Fruit fly (Drosophila melanogaster) whole organism, embryonic: ENCODE results near the gene CBP.
A peak's percentile ranks its signal among the peaks of the same experiment; 100 is the strongest.

ENCODE experiments used
- Abd-B ChIP-seq: fragments of 200-800 bp; sonication (Bioruptor generic); optimal IDR thresholded peaks from 2 replicates; lab custom pipeline; 2018; ENCODE audit warnings: missing biosample characterization, mild to moderate bottlenecking, missing genetic modification characterization, moderate library complexity
- Atf-2 ChIP-seq: fragments of 200-800 bp; sonication (Bioruptor generic); optimal IDR thresholded peaks from 2 replicates; lab custom pipeline; 2016; ENCODE audit warnings: missing biosample characterization, missing genetic modification characterization
- Blimp-1 ChIP-seq: fragments of 200-800 bp; sonication (Bioruptor generic); optimal IDR thresholded peaks from 3 replicates; lab custom pipeline; 2018; ENCODE audit warnings: missing biosample characterization, missing genetic modification characterization, mild to moderate bottlenecking, moderate library complexity, missing genetic modification reagents
- CG10462 ChIP-seq: fragments of 200-800 bp; sonication (Bioruptor generic); optimal IDR thresholded peaks from 2 replicates; lab custom pipeline; 2016; ENCODE audit warnings: missing biosample characterization, missing genetic modification characterization
- CG11695 ChIP-seq: fragments of 200-800 bp; sonication (Bioruptor generic); IDR thresholded peaks from 3 replicates; pipeline ENCODE4 v1.3.6; 2022; ENCODE audit warnings: missing biosample characterization, missing genetic modification characterization
- CG13624 ChIP-seq: fragments of 200-800 bp; sonication (Bioruptor generic); optimal IDR thresholded peaks from 2 replicates; lab custom pipeline; 2016; ENCODE audit warnings: missing biosample characterization, missing genetic modification characterization
- CG1603 ChIP-seq: fragments of 200-800 bp; sonication (Bioruptor generic); optimal IDR thresholded peaks from 2 replicates; lab custom pipeline; 2019; ENCODE audit warnings: missing biosample characterization, mild to moderate bottlenecking, missing genetic modification characterization, moderate library complexity
- CG2116 ChIP-seq: fragments of 200-800 bp; sonication (Bioruptor generic); optimal IDR thresholded peaks from 3 replicates; lab custom pipeline; 2018; ENCODE audit warnings: missing biosample characterization, mild to moderate bottlenecking, missing genetic modification characterization
- CG31224 ChIP-seq: fragments of 200-800 bp; sonication (Bioruptor generic); IDR thresholded peaks from 2 replicates; pipeline ENCODE4 v1.3.6; 2022; ENCODE audit warnings: missing biosample characterization, missing genetic modification characterization
- CG31388 ChIP-seq: fragments of 200-800 bp; sonication (Bioruptor generic); optimal IDR thresholded peaks from 2 replicates; lab custom pipeline; 2016; ENCODE audit warnings: missing biosample characterization, missing genetic modification characterization
- CG31441 ChIP-seq: fragments of 200-800 bp; sonication (Bioruptor generic); IDR thresholded peaks from 2 replicates; pipeline ENCODE4 v1.3.6; 2022; ENCODE audit warnings: missing biosample characterization, missing genetic modification characterization
- CG3838 ChIP-seq: fragments of 200-800 bp; sonication (Bioruptor generic); optimal IDR thresholded peaks from 3 replicates; lab custom pipeline; 2016; ENCODE audit warnings: missing biosample characterization, missing genetic modification characterization
- CG4854 ChIP-seq: fragments of 200-800 bp; sonication (Bioruptor generic); optimal IDR thresholded peaks from 2 replicates; lab custom pipeline; 2016; ENCODE audit warnings: missing biosample characterization, missing genetic modification characterization, inconsistent platforms
- CG6272 ChIP-seq: fragments of 200-800 bp; sonication (Bioruptor generic); IDR thresholded peaks from 2 replicates; pipeline ENCODE4 v1.3.6; 2022; ENCODE audit warnings: missing biosample characterization, missing genetic modification characterization
- CG6791 ChIP-seq: fragments of 200-800 bp; sonication (Bioruptor generic); IDR thresholded peaks from 3 replicates; pipeline ENCODE4 v1.3.6; 2022; ENCODE audit warnings: missing biosample characterization, missing genetic modification characterization; ENCODE audit not compliant: partially characterized antibody
- CG6854 ChIP-seq: fragments of 200-800 bp; sonication (Bioruptor generic); optimal IDR thresholded peaks from 3 replicates; lab custom pipeline; 2017; ENCODE audit warnings: missing biosample characterization, mild to moderate bottlenecking, missing genetic modification characterization
- CG7987 ChIP-seq: fragments of 200-800 bp; sonication (Bioruptor generic); optimal IDR thresholded peaks from 2 replicates; lab custom pipeline; 2018; ENCODE audit warnings: missing biosample characterization, mild to moderate bottlenecking, missing genetic modification characterization, moderate library complexity
- CG8290 ChIP-seq, 3 experiments: fragments of 200-800 bp; sonication (Bioruptor generic); optimal IDR thresholded peaks; 2 replicates each; lab custom pipeline; 2016 to 2019; ENCODE audit warnings: missing biosample characterization in 3 of 3, missing genetic modification characterization in 3 of 3, mild to moderate bottlenecking in 2 of 3, moderate library complexity in 1 of 3
- CG9437 ChIP-seq: fragments of 200-800 bp; sonication (Bioruptor generic); optimal IDR thresholded peaks from 2 replicates; lab custom pipeline; 2018; ENCODE audit warnings: missing biosample characterization, mild to moderate bottlenecking, missing genetic modification characterization
- CG9797 ChIP-seq: fragments of 200-800 bp; sonication (Bioruptor generic); optimal IDR thresholded peaks from 3 replicates; lab custom pipeline; 2018; ENCODE audit warnings: missing biosample characterization, mild to moderate bottlenecking, missing genetic modification characterization
- CHES-1-like ChIP-seq: fragments of 200-800 bp; sonication (Bioruptor generic); optimal IDR thresholded peaks from 2 replicates; lab custom pipeline; 2016; ENCODE audit warnings: missing biosample characterization, missing genetic modification characterization
- Dbx ChIP-seq: fragments of 200-800 bp; sonication (Bioruptor generic); IDR thresholded peaks from 3 replicates; pipeline ENCODE4 v1.3.6; 2022; ENCODE audit warnings: missing biosample characterization, missing genetic modification characterization
- Dip3 ChIP-seq: fragments of 200-800 bp; sonication (Bioruptor generic); optimal IDR thresholded peaks from 3 replicates; lab custom pipeline; 2016; ENCODE audit warnings: missing biosample characterization, missing genetic modification characterization
- Drgx ChIP-seq: fragments of 200-800 bp; sonication (Bioruptor generic); IDR thresholded peaks from 2 replicates; pipeline ENCODE4 v1.3.6; 2022; ENCODE audit warnings: missing biosample characterization, missing genetic modification characterization
- GATAe ChIP-seq: fragments of 200-800 bp; sonication (Bioruptor generic); conservative IDR thresholded peaks from 2 replicates; pipeline ENCODE4 v1.3.6; 2022; ENCODE audit warnings: missing biosample characterization, missing genetic modification characterization
- HHEX ChIP-seq: fragments of 200-800 bp; sonication (Bioruptor generic); optimal IDR thresholded peaks from 3 replicates; lab custom pipeline; 2017; ENCODE audit warnings: missing biosample characterization, mild to moderate bottlenecking, missing genetic modification characterization, missing genetic modification reagents
- Hr39 ChIP-seq: fragments of >200 bp; optimal IDR thresholded peaks from 2 replicates; lab custom pipeline; 2017
- MBD-R2 ChIP-seq: fragments of 200-800 bp; sonication (Bioruptor generic); IDR thresholded peaks from 2 replicates; pipeline ENCODE4 v1.3.6; 2022; ENCODE audit warnings: missing biosample characterization, missing genetic modification characterization
- Meics ChIP-seq: fragments of 200-800 bp; sonication (Bioruptor generic); optimal IDR thresholded peaks from 2 replicates; lab custom pipeline; 2017; ENCODE audit warnings: missing biosample characterization, mild to moderate bottlenecking, missing genetic modification characterization
- NFAT ChIP-seq: fragments of 200-800 bp; sonication (Bioruptor generic); IDR thresholded peaks from 2 replicates; pipeline ENCODE4 v1.3.6; 2022; ENCODE audit warnings: missing biosample characterization, missing genetic modification characterization
- Neu2 ChIP-seq: fragments of 200-800 bp; sonication (Bioruptor generic); optimal IDR thresholded peaks from 3 replicates; lab custom pipeline; 2016; ENCODE audit warnings: missing biosample characterization, missing genetic modification characterization, borderline replicate concordance
- Opbp ChIP-seq: fragments of 200-800 bp; sonication (Bioruptor generic); IDR thresholded peaks from 3 replicates; pipeline ENCODE4 v1.3.6; 2022; ENCODE audit warnings: missing biosample characterization, missing genetic modification characterization; ENCODE audit not compliant: partially characterized antibody
- amos ChIP-seq: fragments of 200-800 bp; sonication (Bioruptor generic); IDR thresholded peaks from 2 replicates; pipeline ENCODE4 v1.3.6; 2022; ENCODE audit warnings: missing biosample characterization, missing genetic modification characterization; ENCODE audit not compliant: partially characterized antibody
- ara ChIP-seq: fragments of 200-800 bp; sonication (Bioruptor generic); IDR thresholded peaks from 2 replicates; pipeline ENCODE4 v1.3.6; 2022; ENCODE audit warnings: missing biosample characterization, missing genetic modification characterization
- bab2 ChIP-seq: fragments of 200-800 bp; sonication (Bioruptor generic); optimal IDR thresholded peaks from 2 replicates; lab custom pipeline; 2016; ENCODE audit warnings: missing biosample characterization, missing genetic modification characterization
- bsh ChIP-seq, 2 experiments: fragments of 200-800 bp; sonication (Bioruptor generic); optimal IDR thresholded peaks; 2 replicates each; lab custom pipeline; 2017 to 2018; ENCODE audit warnings: mild to moderate bottlenecking in 2 of 2, missing biosample characterization in 2 of 2, missing genetic modification characterization in 2 of 2, moderate library complexity in 1 of 2
- cas ChIP-seq: fragments of 200-800 bp; sonication (Bioruptor generic); IDR thresholded peaks from 2 replicates; pipeline ENCODE4 v1.3.6; 2022; ENCODE audit warnings: missing biosample characterization, missing genetic modification characterization
- dm ChIP-seq: fragments of 200-800 bp; sonication (Bioruptor generic); optimal IDR thresholded peaks from 3 replicates; lab custom pipeline; 2016; ENCODE audit warnings: missing biosample characterization, missing genetic modification characterization
- exex ChIP-seq: fragments of 200-800 bp; sonication (Bioruptor generic); optimal IDR thresholded peaks from 4 replicates; lab custom pipeline; 2018; ENCODE audit warnings: missing biosample characterization, mild to moderate bottlenecking, missing genetic modification characterization, moderate library complexity
- lab ChIP-seq: fragments of 200-800 bp; sonication (Bioruptor generic); optimal IDR thresholded peaks from 3 replicates; lab custom pipeline; 2017; ENCODE audit warnings: missing biosample characterization, missing genetic modification characterization, mild to moderate bottlenecking, moderate library complexity, missing genetic modification reagents
- lola ChIP-seq, 3 experiments: fragments of >200 bp in 2 of 3; fragments of 200-800 bp in 1 of 3; sonication (Bioruptor generic) in 1 of 3; optimal IDR thresholded peaks; 2 replicates each; lab custom pipeline; 2017 to 2019; ENCODE audit warnings: missing biosample characterization in 3 of 3, missing genetic modification characterization in 3 of 3, mild to moderate bottlenecking in 1 of 3, moderate library complexity in 1 of 3
- onecut ChIP-seq: fragments of 200-800 bp; sonication (Bioruptor generic); IDR thresholded peaks from 2 replicates; pipeline ENCODE4 v1.3.6; 2022; ENCODE audit warnings: missing biosample characterization, missing genetic modification characterization
- pan ChIP-seq, 4 experiments: fragments of >200 bp in 3 of 4; fragments of 200-800 bp in 1 of 4; sonication (Bioruptor generic) in 1 of 4; optimal IDR thresholded peaks in 3 of 4; IDR thresholded peaks in 1 of 4; 2 replicates each; pipeline versions ENCODE4 v1.3.6 to Lab custom; 2017 to 2022; ENCODE audit warnings: missing biosample characterization in 2 of 4, missing genetic modification characterization in 2 of 4, mixed read lengths in 1 of 4
- peb ChIP-seq: fragments of 200-800 bp; sonication (Bioruptor generic); IDR thresholded peaks from 2 replicates; pipeline ENCODE4 v1.3.6; 2022; ENCODE audit warnings: missing biosample characterization, missing genetic modification characterization
- prd ChIP-seq, 3 experiments: fragments of >200 bp in 2 of 3; fragments of 200-800 bp in 1 of 3; sonication (Bioruptor generic) in 1 of 3; optimal IDR thresholded peaks in 2 of 3; IDR thresholded peaks in 1 of 3; 2 replicates in 2 of 3; 3 replicates in 1 of 3; pipeline versions ENCODE4 v1.3.6 to Lab custom; 2017 to 2022; ENCODE audit warnings: missing biosample characterization in 1 of 3, missing genetic modification characterization in 1 of 3
- ro ChIP-seq: fragments of 200-800 bp; sonication (Bioruptor generic); IDR thresholded peaks from 2 replicates; pipeline ENCODE4 v1.3.6; 2022; ENCODE audit warnings: missing biosample characterization, missing genetic modification characterization
- tin ChIP-seq: fragments of 200-800 bp; sonication (Bioruptor generic); optimal IDR thresholded peaks from 3 replicates; lab custom pipeline; 2016; ENCODE audit warnings: missing biosample characterization, missing genetic modification characterization
- zf30C ChIP-seq: fragments of 200-800 bp; sonication (Bioruptor generic); optimal IDR thresholded peaks from 3 replicates; lab custom pipeline; 2018; ENCODE audit warnings: missing biosample characterization, mild to moderate bottlenecking, missing genetic modification characterization

Gene CBP

DNA sequence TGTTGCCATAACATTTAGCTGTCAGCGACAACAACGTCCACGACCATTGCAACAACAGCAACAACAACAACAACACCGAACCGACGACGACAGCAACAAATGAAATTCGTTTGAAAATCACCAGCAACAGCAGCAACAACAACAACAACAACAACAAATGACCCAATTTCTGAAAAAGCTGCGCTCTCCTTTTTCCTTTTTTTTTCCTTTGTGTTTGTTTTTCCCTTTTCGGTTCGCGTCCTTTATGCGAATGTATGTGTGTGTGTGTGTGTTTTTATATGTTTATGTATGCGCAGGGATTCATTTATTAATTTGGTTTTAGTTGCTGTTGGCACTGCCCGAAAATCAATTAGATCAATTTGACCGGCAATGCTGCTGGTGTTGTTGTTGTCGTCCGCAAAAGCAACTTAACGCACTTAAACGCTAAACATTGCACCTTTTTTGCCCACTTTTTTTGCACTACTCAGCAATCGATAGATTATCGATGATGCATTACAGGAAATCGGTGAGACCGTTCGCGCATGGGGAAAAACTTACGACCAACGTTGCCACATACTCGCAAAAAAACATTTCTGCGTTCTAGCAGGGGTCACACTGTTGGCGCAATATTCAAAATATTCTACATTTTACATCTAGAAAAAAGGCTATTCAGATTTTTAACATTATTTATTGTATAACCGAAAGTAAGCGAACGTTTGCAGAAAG, 46.2 kb upstream of the CBP start, which contains the start of gene unc-119 (continued):
- peak; percentile 87 for TF ChIP-seq CG9797 (GFP tag; lab: Kevin White, UChicago)
- TF ChIP-seq CG6272, result peak; percentile 43; the same call in 1 of the 2 replicates
- no peak for TF ChIP-seq tin (GFP tag; lab: Kevin White, UChicago)
- TF ChIP-seq exex, result no peak
- no peak for TF ChIP-seq Drgx
- no peak for TF ChIP-seq CG6854 (GFP tag; lab: Kevin White, UChicago)
- no peak for TF ChIP-seq lab (GFP tag; lab: Kevin White, UChicago)
- no peak for TF ChIP-seq CG4854
- no peak for TF ChIP-seq cas
- TF ChIP-seq amos (GFP tag; lab: Robert Waterston, UW), result peak; percentile 79
- TF ChIP-seq bsh (GFP tag; optimal IDR thresholded peaks at IDR 0.05; lab: Kevin White, UChicago), result peak in 1 of 2 experiments; percentile 46
- no peak for TF ChIP-seq CG7987 (GFP tag; lab: Kevin White, UChicago)
- TF ChIP-seq dm (GFP tag; lab: Kevin White, UChicago), result peak; percentile 7
- no peak for TF ChIP-seq lola (GFP tag; optimal IDR thresholded peaks at IDR 0.05; lab: Kevin White, UChicago)
- no peak for TF ChIP-seq Meics (GFP tag; lab: Kevin White, UChicago)
- no peak for TF ChIP-seq CG31441 (GFP tag; lab: Robert Waterston, UW)
- peak; percentile 96 for TF ChIP-seq CG1603 (tag; lab: Kevin White, UChicago)
- peak; percentile 79 for TF ChIP-seq CG2116 (GFP tag; lab: Kevin White, UChicago)
- no peak for TF ChIP-seq Abd-B (GFP tag; lab: Kevin White, UChicago)
- TF ChIP-seq peb, result no peak
- TF ChIP-seq CG8290 (GFP tag; optimal IDR thresholded peaks at IDR 0.05; lab: Kevin White, UChicago), result peak; percentile 23
- peak in 1 of 2 experiments; percentile 70 for TF ChIP-seq CG8290 (tag; optimal IDR thresholded peaks at IDR 0.05; lab: Kevin White, UChicago)
- no peak for TF ChIP-seq prd (optimal IDR thresholded peaks at IDR 0.05; lab: Kevin White, UChicago)
- no peak for TF ChIP-seq prd (GFP tag; IDR thresholded peaks at IDR 0.05; lab: Robert Waterston, UW)
- TF ChIP-seq CG3838 (GFP tag; lab: Kevin White, UChicago), result no peak
- TF ChIP-seq CG31388 (GFP tag; lab: Kevin White, UChicago), result no peak
- TF ChIP-seq Atf-2, result no peak
- no peak for TF ChIP-seq NFAT (GFP tag; lab: Robert Waterston, UW)
- no peak for TF ChIP-seq zf30C (GFP tag; lab: Kevin White, UChicago)
- TF ChIP-seq CG31224 (GFP tag; lab: Robert Waterston, UW), result no peak
- no peak for TF ChIP-seq GATAe (GFP tag; lab: Robert Waterston, UW)
- no peak; the same call in 1 of the 2 replicates for TF ChIP-seq onecut (GFP tag; lab: Robert Waterston, UW)
- no peak for TF ChIP-seq ro (GFP tag; lab: Robert Waterston, UW)
- no peak for TF ChIP-seq ara (GFP tag; lab: Robert Waterston, UW)
- no peak for TF ChIP-seq CG10462 (GFP tag; lab: Kevin White, UChicago)
- TF ChIP-seq MBD-R2, result peak; percentile 46

DNA sequence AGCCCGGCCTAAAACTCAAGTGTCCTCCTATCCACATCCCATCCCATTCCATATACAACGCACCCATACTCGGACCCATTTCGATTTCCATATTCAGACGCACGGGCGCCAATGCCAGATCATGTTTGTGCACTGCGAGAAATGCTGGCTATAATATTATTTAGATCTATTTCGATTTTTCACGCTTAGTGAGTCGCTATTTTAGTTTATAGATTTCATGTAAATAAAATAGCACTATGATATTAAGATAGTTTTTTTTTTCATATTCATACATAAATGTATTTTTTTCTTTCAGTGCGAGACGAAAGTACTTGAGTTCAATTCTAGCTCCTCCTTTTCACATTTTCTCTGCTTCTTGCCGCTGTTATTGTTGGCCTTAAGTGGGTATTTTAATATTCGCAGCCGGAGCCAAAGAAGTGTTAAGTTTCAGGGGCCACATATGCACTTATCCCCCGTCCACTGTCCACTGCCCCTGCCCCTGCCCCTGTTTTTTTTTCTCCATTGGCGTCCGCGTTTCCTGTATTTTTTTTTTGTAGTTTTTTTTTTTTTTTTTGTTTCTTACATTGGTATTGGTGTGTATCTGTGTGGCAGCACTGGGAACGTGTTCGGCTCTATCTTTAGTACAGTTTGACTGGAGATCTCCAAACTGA, 45.2 kb upstream of the CBP start:
- peak; percentile 66; the same call in 2 of the 3 replicates for TF ChIP-seq CG11695 (GFP tag; lab: Robert Waterston, UW)
- no peak for TF ChIP-seq CG6791 (GFP tag; lab: Robert Waterston, UW)
- no peak for TF ChIP-seq Hr39 (lab: Kevin White, UChicago)
- no peak for TF ChIP-seq CHES-1-like (GFP tag; lab: Kevin White, UChicago)
- no peak for TF ChIP-seq pan (optimal IDR thresholded peaks at IDR 0.05; lab: Kevin White, UChicago)
- TF ChIP-seq pan (GFP tag; optimal IDR thresholded peaks at IDR 0.05 in 1 of 2, IDR thresholded peaks at IDR 0.05 in 1 of 2), result peak in 1 of 2 experiments; percentile 60
- TF ChIP-seq bab2 (GFP tag; lab: Kevin White, UChicago), result peak; percentile 52
- peak; percentile 64 for TF ChIP-seq HHEX (GFP tag; lab: Kevin White, UChicago)
- TF ChIP-seq CG9437, result peak; percentile 55
- no peak for TF ChIP-seq Dip3 (GFP tag; lab: Kevin White, UChicago)
- TF ChIP-seq Dbx (GFP tag; lab: Robert Waterston, UW), result no peak
- no peak for TF ChIP-seq Opbp
- TF ChIP-seq CG13624 (GFP tag; lab: Kevin White, UChicago), result peak; percentile 32
- TF ChIP-seq Blimp-1, result peak; percentile 84
- TF ChIP-seq Neu2 (GFP tag; lab: Kevin White, UChicago), result no peak
